Worm (Caenorhabditis elegans): ENCODE measurements around the gene pudl-2.

The pudl-2 gene

DNA sequence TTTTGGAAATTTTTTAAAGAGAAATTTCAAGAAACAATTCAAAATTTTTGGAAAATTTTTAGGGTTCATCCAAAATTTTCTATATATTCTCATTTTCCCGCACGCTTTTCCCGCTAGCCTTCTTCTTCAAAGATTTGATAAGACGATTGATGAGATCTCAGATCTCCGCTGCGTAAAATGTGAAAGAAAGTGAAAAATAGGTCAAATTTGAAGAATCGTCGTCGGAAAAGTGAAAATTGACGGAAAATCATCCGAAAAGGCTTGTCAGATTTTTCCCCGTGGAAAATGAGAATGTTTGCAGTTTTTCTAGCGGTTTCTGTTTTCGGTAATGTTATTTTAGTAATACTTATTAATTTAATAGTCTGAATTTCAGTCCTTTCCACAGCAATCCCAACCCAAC is 25.4 kb upstream of the pudl-2 start, which contains the start of gene Y54G2A.76:
Gene Y54G2A.76, plus strand, starts transcription at position 203 of the 400 bp plus-strand sequence.
- no peak for TF ChIP-seq hpl-2 (GFP tag; optimal IDR thresholded peaks at IDR 0.05)
- peak; percentile 99 for TF ChIP-seq blmp-1 (tag; optimal IDR thresholded peaks at IDR 0.05)

DNA sequence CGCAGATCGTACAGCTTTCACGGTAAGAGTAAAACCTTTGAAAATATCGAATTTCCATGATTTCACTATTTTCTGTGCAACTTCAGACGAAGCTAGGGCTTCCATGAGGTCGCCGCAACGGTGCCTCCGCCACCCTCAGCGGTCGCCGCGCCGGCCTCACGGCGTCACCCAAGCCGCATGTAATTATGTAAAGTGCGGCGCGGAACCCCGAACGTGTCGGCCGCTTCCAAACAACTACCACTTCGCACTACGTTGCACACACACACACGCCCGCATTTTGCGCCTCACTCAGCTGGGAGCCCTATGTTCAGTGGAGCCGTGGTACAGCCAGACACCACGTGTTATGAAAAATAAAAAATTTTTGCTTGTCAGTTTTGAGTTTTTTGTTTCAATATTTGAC is 17.6 kb upstream of the pudl-2 start:
- TF ChIP-seq lir-3 (tag; optimal IDR thresholded peaks at IDR 0.05; ENCODE audit: poor library complexity): no peak
- no peak for TF ChIP-seq hlh-4 (tag; optimal IDR thresholded peaks at IDR 0.05)
- TF ChIP-seq grh-1 (GFP tag; IDR thresholded peaks at IDR 0.05): no peak
- TF ChIP-seq lsy-2 (tag; optimal IDR thresholded peaks at IDR 0.05): no peak
- TF ChIP-seq tlp-1 (tag; optimal IDR thresholded peaks at IDR 0.05): no peak
- no peak for TF ChIP-seq nhr-20 (tag; optimal IDR thresholded peaks at IDR 0.05)

DNA sequence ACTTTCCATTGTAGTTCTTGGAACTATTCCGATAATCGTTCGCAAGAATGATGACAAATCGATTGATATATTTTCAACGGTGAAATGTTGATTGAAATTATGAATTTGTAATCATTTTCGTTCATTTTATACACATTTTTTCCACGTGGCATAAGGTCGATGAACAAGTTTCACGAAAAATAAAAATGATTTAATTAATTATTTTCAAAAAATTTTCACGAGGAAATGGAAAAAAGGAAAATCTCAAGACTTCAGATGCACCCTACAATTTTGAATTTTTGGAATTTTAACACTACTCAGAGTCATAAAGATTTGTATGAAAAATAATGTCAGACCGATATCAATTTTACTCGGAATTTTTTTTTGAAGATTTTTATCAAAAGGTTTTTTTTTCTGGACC is 15.0 kb upstream of the pudl-2 start, which contains the start of gene Y54G2A.13:
Gene Y54G2A.13, minus strand, starts transcription at position 101 of the 400 bp plus-strand sequence.
- TF ChIP-seq lin-39 (tag; optimal IDR thresholded peaks at IDR 0.05): no peak
- TF ChIP-seq swsn-7 (tag; optimal IDR thresholded peaks at IDR 0.05): no peak
- no peak for TF ChIP-seq ceh-88 (GFP tag; IDR thresholded peaks at IDR 0.05)
- TF ChIP-seq efl-3 (GFP tag; optimal IDR thresholded peaks at IDR 0.05): no peak
- no peak for TF ChIP-seq grh-1 (GFP tag; IDR thresholded peaks at IDR 0.05)
- no peak for TF ChIP-seq F16B12.6 (tag; optimal IDR thresholded peaks at IDR 0.05)

DNA sequence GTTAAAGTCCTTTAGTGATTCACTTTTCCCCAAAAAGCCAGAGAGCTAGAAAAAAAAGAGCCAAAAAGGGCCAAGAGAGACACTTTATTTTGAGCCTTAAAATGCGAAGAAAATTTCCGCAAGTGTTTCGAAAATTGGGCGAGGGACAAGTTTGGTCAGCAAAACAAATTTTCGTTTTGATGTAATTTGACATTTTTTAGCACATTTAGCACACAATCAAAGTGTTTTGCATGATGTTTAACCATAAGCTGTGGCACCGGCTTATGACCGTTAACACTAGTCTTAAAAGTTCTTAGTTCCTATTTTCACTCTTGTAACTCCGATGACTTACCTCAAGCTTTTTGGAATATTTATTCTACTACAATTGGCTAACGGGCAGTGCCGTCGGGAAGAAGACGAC is 14.2 kb upstream of the pudl-2 start, which contains the start of gene Y54G2A.37:
Gene Y54G2A.37, plus strand, starts transcription at position 301 of the 400 bp plus-strand sequence.
- TF ChIP-seq ces-1 (GFP tag; optimal IDR thresholded peaks at IDR 0.05) (no peak), F16B12.6 (tag; optimal IDR thresholded peaks at IDR 0.05) (no peak), ceh-8 (GFP tag; optimal IDR thresholded peaks at IDR 0.05) (no peak), unc-130 (tag; optimal IDR thresholded peaks at IDR 0.05) (no peak), efl-1 (optimal IDR thresholded peaks at IDR 0.05) (no peak), efl-1 (GFP tag; optimal IDR thresholded peaks at IDR 0.05 in 1 of 2) (no peak), irx-1 (tag; optimal IDR thresholded peaks at IDR 0.05) (no peak), zag-1 (tag; optimal IDR thresholded peaks at IDR 0.05) (no peak), nhr-77 (tag; optimal IDR thresholded peaks at IDR 0.05) (no peak), sptf-1 (tag; optimal IDR thresholded peaks at IDR 0.05) (no peak), vab-15 (tag; optimal IDR thresholded peaks at IDR 0.05) (no peak), zip-4 (GFP tag; optimal IDR thresholded peaks at IDR 0.05) (no peak), unc-62 (GFP tag; optimal IDR thresholded peaks at IDR 0.05) (no peak), egl-13 (tag; optimal IDR thresholded peaks at IDR 0.05) (no peak)

DNA sequence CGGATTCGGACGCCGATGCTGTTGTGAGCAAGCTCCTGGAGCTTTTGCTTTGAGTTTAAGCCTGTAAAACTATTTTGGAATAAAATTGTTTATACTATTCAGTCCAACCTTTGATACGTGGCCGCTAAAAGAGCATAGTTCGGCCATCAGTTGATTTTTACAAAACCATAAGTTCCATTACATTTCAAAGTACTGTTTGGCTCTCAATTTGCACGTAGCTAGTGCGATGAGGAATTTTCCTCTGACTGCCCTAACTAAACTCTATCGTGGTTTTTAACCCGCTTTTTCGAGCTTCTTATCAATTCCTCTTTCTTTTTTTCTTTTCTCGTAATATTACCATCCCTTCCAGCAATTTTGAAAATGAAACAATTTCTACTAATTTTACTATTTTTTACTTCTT is 11.2 kb upstream of the pudl-2 start, which contains the start of gene clec-80:
Gene clec-80, plus strand, starts transcription at position 301 of the 400 bp plus-strand sequence.
- no peak for TF ChIP-seq pqm-1 (tag; optimal IDR thresholded peaks at IDR 0.05)
- no peak for TF ChIP-seq ceh-8 (GFP tag; optimal IDR thresholded peaks at IDR 0.05)
- no peak for TF ChIP-seq ztf-11 (tag; optimal IDR thresholded peaks at IDR 0.05)
- no peak for TF ChIP-seq hpl-2 (GFP tag; optimal IDR thresholded peaks at IDR 0.05)

DNA sequence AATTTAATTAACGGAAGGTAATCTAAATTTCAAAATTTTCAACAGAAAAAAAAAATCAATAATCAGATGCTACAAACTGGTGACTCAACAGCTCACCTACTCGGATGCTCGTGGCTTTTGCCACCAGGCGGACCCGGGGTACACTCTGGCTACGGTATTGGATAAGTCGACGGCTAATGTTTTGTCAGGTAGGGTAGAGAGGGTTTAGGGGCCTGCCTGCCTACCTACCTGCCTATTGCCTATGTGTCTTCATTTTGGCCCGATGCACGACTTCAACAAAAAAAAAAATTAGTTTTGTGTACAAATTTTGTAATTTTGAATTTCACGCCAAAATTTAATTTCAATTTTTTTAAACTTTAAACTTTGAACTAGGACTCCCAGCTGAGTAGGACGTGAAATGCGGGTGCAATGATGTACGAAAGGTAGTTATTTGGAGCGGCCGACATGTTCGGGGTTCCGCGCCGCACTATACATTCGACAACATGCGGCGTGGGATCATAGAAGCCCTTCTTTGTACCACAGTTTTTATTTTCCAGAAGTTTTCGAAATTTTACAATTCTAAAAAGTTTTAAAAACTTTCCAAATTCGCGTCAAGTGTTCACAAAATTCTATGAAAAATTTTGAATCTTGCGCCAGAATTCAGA is 9.0 kb upstream of the pudl-2 start:
- TF ChIP-seq zip-4 (GFP tag; optimal IDR thresholded peaks at IDR 0.05) (no peak), snpc-4 (tag; optimal IDR thresholded peaks at IDR 0.05) (peak; percentile 49)

DNA sequence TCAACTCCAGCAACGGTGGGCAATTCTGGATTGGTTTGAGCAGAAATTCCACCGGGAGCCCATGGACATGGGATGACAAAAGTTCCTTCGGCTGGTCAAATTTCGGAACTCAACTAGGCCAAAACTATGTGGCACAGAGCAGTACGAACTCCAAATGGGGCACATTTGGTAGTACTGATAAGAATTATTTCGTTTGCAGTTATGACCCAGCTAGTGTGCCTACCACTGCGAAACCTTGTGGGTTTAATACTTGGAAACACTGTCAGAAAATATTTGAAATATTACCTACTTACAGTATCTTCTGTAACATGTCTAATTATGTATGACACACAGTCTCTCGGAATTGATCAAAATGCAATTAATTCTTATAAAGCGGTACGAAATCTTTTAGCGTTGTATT is 8.3 kb upstream of the pudl-2 start:
- TF ChIP-seq unc-130 (tag; optimal IDR thresholded peaks at IDR 0.05): no peak
- TF ChIP-seq Y116A8C.19 (tag; optimal IDR thresholded peaks at IDR 0.05; ENCODE audit: borderline replicate concordance): no peak
- no peak for TF ChIP-seq snu-23 (GFP tag; optimal IDR thresholded peaks at IDR 0.05)
- peak; percentile 85 for TF ChIP-seq alr-1 (tag; optimal IDR thresholded peaks at IDR 0.05; ENCODE audit: borderline replicate concordance)
- no peak for TF ChIP-seq pqm-1 (tag; optimal IDR thresholded peaks at IDR 0.05)
